Worm (Caenorhabditis elegans) whole organism, L1 larva: Measurements from ENCODE around the gene F56H9.8.

Source experiments
- C04F5.9 ChIP-seq: sonication (generic microtip); optimal IDR thresholded peaks from 2 replicates; lab custom pipeline; 2016; ENCODE audit warnings: missing genetic modification characterization, missing compliant biosample characterization
- C16A3.4 ChIP-seq: fragments of 150-350 bp; optimal IDR thresholded peaks from 2 replicates; lab custom pipeline; 2014; ENCODE audit warnings: missing biosample characterization, missing genetic modification characterization
- C34B4.2 ChIP-seq: sonication (generic microtip); optimal IDR thresholded peaks from 2 replicates; lab custom pipeline; 2017; ENCODE audit warnings: mild to moderate bottlenecking, missing genetic modification characterization, missing compliant biosample characterization
- Y116A8C.19 ChIP-seq: sonication (generic microtip); optimal IDR thresholded peaks from 2 replicates; lab custom pipeline; 2016; ENCODE audit warnings: missing compliant biosample characterization, missing genetic modification characterization, borderline replicate concordance
- aly-2 ChIP-seq: fragments of 150-350 bp; optimal IDR thresholded peaks from 2 replicates; lab custom pipeline; 2014; ENCODE audit warnings: missing biosample characterization, missing genetic modification characterization
- blmp-1 ChIP-seq: fragments of 150-350 bp; optimal IDR thresholded peaks from 2 replicates; lab custom pipeline; 2014; ENCODE audit warnings: missing biosample characterization, missing genetic modification characterization
- ceh-63 ChIP-seq: fragments of 200-800 bp; sonication (Bioruptor generic); optimal IDR thresholded peaks from 2 replicates; lab custom pipeline; 2018; ENCODE audit warnings: mild to moderate bottlenecking, missing genetic modification characterization, missing compliant biosample characterization
- ceh-8 ChIP-seq: fragments of 200-800 bp; sonication (Bioruptor generic); optimal IDR thresholded peaks from 2 replicates; lab custom pipeline; 2018; ENCODE audit warnings: mild to moderate bottlenecking, missing genetic modification characterization, moderate library complexity, missing compliant biosample characterization
- ceh-82 ChIP-seq, 3 experiments: fragments of 150-350 bp in 1 of 3; sonication (generic microtip) in 2 of 3; optimal IDR thresholded peaks; 2 replicates each; lab custom pipeline; 2014 to 2017; ENCODE audit warnings: missing biosample characterization in 3 of 3, missing genetic modification characterization in 3 of 3
- ceh-88 ChIP-seq: fragments of 200-800 bp; sonication (Bioruptor generic); IDR thresholded peaks from 2 replicates; pipeline ENCODE4 v1.3.6; 2022; ENCODE audit warnings: missing genetic modification characterization, missing compliant biosample characterization
- ceh-90 ChIP-seq: sonication (generic microtip); optimal IDR thresholded peaks from 2 replicates; lab custom pipeline; 2016; ENCODE audit warnings: missing genetic modification characterization, missing compliant biosample characterization
- dpl-1 ChIP-seq, 3 experiments: fragments of 150-350 bp in 2 of 3; sonication (generic microtip) in 1 of 3; optimal IDR thresholded peaks; 2 replicates each; lab custom pipeline; 2014 to 2017; ENCODE audit warnings: missing biosample characterization in 3 of 3, missing genetic modification characterization in 3 of 3, missing genetic modification reagents in 3 of 3
- dsc-1 ChIP-seq: sonication (generic microtip); optimal IDR thresholded peaks from 2 replicates; lab custom pipeline; 2016; ENCODE audit warnings: mild to moderate bottlenecking, missing genetic modification characterization, missing compliant biosample characterization
- efl-1 ChIP-seq, 4 experiments: fragments of 150-350 bp; optimal IDR thresholded peaks in 3 of 4; peaks in 1 of 4; 1 replicate in 1 of 4; 2 replicates in 3 of 4; lab custom pipeline; 2014; ENCODE audit warnings: missing biosample characterization in 2 of 4, missing genetic modification characterization in 2 of 4, missing genetic modification reagents in 2 of 4
- efl-3 ChIP-seq: fragments of 200-800 bp; sonication (Bioruptor generic); optimal IDR thresholded peaks from 2 replicates; lab custom pipeline; 2018; ENCODE audit warnings: mild to moderate bottlenecking, missing genetic modification characterization, missing compliant biosample characterization
- egl-27 ChIP-seq, 2 experiments: fragments of 150-350 bp in 1 of 2; sonication (generic microtip); optimal IDR thresholded peaks; 3 replicates each; lab custom pipeline; 2017 to 2018; ENCODE audit warnings: missing biosample characterization in 2 of 2, missing genetic modification characterization in 2 of 2, missing genetic modification reagents in 2 of 2
- elt-2 ChIP-seq: sonication (generic microtip); optimal IDR thresholded peaks from 2 replicates; lab custom pipeline; 2016; ENCODE audit warnings: missing genetic modification characterization, mild to moderate bottlenecking, inconsistent platforms, missing compliant biosample characterization, missing genetic modification reagents
- fkh-8 ChIP-seq: sonication (generic microtip); optimal IDR thresholded peaks from 2 replicates; lab custom pipeline; 2016; ENCODE audit warnings: mild to moderate bottlenecking, missing genetic modification characterization, missing compliant biosample characterization
- grh-1 ChIP-seq: fragments of 200-800 bp; sonication (Bioruptor generic); IDR thresholded peaks from 2 replicates; pipeline ENCODE4 v1.3.6; 2022; ENCODE audit warnings: missing genetic modification reagents, missing genetic modification characterization, missing compliant biosample characterization
- hlh-4 ChIP-seq: sonication (generic microtip); optimal IDR thresholded peaks from 2 replicates; lab custom pipeline; 2016; ENCODE audit warnings: mild to moderate bottlenecking, missing genetic modification characterization, missing compliant biosample characterization
- hpl-2 ChIP-seq: fragments of 150-350 bp; optimal IDR thresholded peaks from 2 replicates; lab custom pipeline; 2014; ENCODE audit warnings: missing biosample characterization, missing genetic modification reagents, missing genetic modification characterization
- jun-1 ChIP-seq: fragments of 150-350 bp; optimal IDR thresholded peaks from 2 replicates; lab custom pipeline; 2014; ENCODE audit warnings: missing biosample characterization, missing genetic modification reagents, missing genetic modification characterization
- lin-13 ChIP-seq: fragments of 150-350 bp; optimal IDR thresholded peaks from 2 replicates; lab custom pipeline; 2014; ENCODE audit warnings: missing biosample characterization, missing genetic modification reagents, missing genetic modification characterization
- lin-14 ChIP-seq: fragments of 200-800 bp; sonication (Bioruptor generic); optimal IDR thresholded peaks from 2 replicates; lab custom pipeline; 2018; ENCODE audit warnings: mild to moderate bottlenecking, missing genetic modification characterization, moderate library complexity, missing compliant biosample characterization
- lin-15B ChIP-seq: fragments of 150-350 bp; sonication (generic microtip); optimal IDR thresholded peaks from 3 replicates; lab custom pipeline; 2014; ENCODE audit warnings: missing biosample characterization, missing genetic modification characterization
- lin-39 ChIP-seq: fragments of 150-350 bp; optimal IDR thresholded peaks from 2 replicates; lab custom pipeline; 2014; ENCODE audit warnings: missing biosample characterization, missing genetic modification reagents, missing genetic modification characterization
- lir-3 ChIP-seq: sonication (generic microtip); optimal IDR thresholded peaks from 2 replicates; lab custom pipeline; 2016; ENCODE audit warnings: mild to moderate bottlenecking, missing genetic modification characterization, moderate library complexity, missing compliant biosample characterization; ENCODE audit not compliant: poor library complexity
- mdl-1 ChIP-seq, 2 experiments: fragments of 150-350 bp; optimal IDR thresholded peaks; 2 replicates each; lab custom pipeline; 2014 to 2017; ENCODE audit warnings: missing biosample characterization in 2 of 2, missing genetic modification characterization in 2 of 2, inconsistent platforms in 1 of 2
- mef-2 ChIP-seq: fragments of 150-350 bp; optimal IDR thresholded peaks from 2 replicates; lab custom pipeline; 2014; ENCODE audit warnings: missing biosample characterization, missing genetic modification characterization
- nhr-11 ChIP-seq: fragments of 150-350 bp; optimal IDR thresholded peaks from 2 replicates; lab custom pipeline; 2014; ENCODE audit warnings: missing biosample characterization, missing genetic modification characterization
- nhr-12 ChIP-seq: sonication (generic microtip); optimal IDR thresholded peaks from 2 replicates; lab custom pipeline; 2017; ENCODE audit warnings: missing biosample characterization, missing genetic modification characterization
- nhr-19 ChIP-seq: fragments of 200-800 bp; sonication (Bioruptor generic); conservative IDR thresholded peaks from 2 replicates; pipeline ENCODE4 v1.3.6; 2022; ENCODE audit warnings: missing genetic modification characterization, missing compliant biosample characterization
- nhr-20 ChIP-seq: sonication (generic microtip); optimal IDR thresholded peaks from 2 replicates; lab custom pipeline; 2016; ENCODE audit warnings: mild to moderate bottlenecking, missing genetic modification characterization, missing compliant biosample characterization
- nhr-237 ChIP-seq: fragments of 150-350 bp; optimal IDR thresholded peaks from 2 replicates; lab custom pipeline; 2014; ENCODE audit warnings: missing biosample characterization, missing genetic modification characterization
- nhr-28 ChIP-seq: fragments of 150-350 bp; optimal IDR thresholded peaks from 2 replicates; lab custom pipeline; 2014; ENCODE audit warnings: missing biosample characterization, missing genetic modification characterization
- nhr-71 ChIP-seq: sonication (generic microtip); optimal IDR thresholded peaks from 2 replicates; lab custom pipeline; 2016; ENCODE audit warnings: mild to moderate bottlenecking, missing genetic modification characterization, moderate library complexity, missing compliant biosample characterization
- nhr-76 ChIP-seq: sonication (generic microtip); optimal IDR thresholded peaks from 2 replicates; lab custom pipeline; 2017; ENCODE audit warnings: missing biosample characterization, missing genetic modification characterization
- nhr-85 ChIP-seq: sonication (generic microtip); peaks from one replicate; lab custom pipeline; 2016; ENCODE audit warnings: missing genetic modification characterization, inconsistent platforms, missing compliant biosample characterization
- pag-3 ChIP-seq: sonication (generic microtip); optimal IDR thresholded peaks from 2 replicates; lab custom pipeline; 2017; ENCODE audit warnings: missing genetic modification characterization, mild to moderate bottlenecking, missing compliant biosample characterization, antibody characterized with exemption, borderline replicate concordance; ENCODE audit not compliant: insufficient read depth
- pax-3 ChIP-seq: fragments of 200-800 bp; sonication (Bioruptor generic); optimal IDR thresholded peaks from 2 replicates; lab custom pipeline; 2018; ENCODE audit warnings: mild to moderate bottlenecking, missing genetic modification characterization, moderate library complexity, missing compliant biosample characterization
- pqm-1 ChIP-seq: sonication (generic microtip); optimal IDR thresholded peaks from 3 replicates; lab custom pipeline; 2017; ENCODE audit warnings: missing biosample characterization, missing genetic modification characterization
- skn-1 ChIP-seq: fragments of 150-350 bp; optimal IDR thresholded peaks from 2 replicates; lab custom pipeline; 2014; ENCODE audit warnings: missing biosample characterization, missing genetic modification characterization
- sox-4 ChIP-seq: sonication (generic microtip); optimal IDR thresholded peaks from 2 replicates; lab custom pipeline; 2016; ENCODE audit warnings: missing genetic modification characterization, missing compliant biosample characterization
- sptf-1 ChIP-seq: fragments of 150-350 bp; optimal IDR thresholded peaks from 2 replicates; lab custom pipeline; 2014; ENCODE audit warnings: missing biosample characterization, missing genetic modification characterization
- swsn-7 ChIP-seq: sonication (generic microtip); optimal IDR thresholded peaks from 2 replicates; lab custom pipeline; 2016; ENCODE audit warnings: missing genetic modification characterization, missing compliant biosample characterization
- tbx-2 ChIP-seq: sonication (generic microtip); optimal IDR thresholded peaks from 2 replicates; lab custom pipeline; 2016; ENCODE audit warnings: missing genetic modification characterization, missing compliant biosample characterization
- tlp-1 ChIP-seq: fragments of 150-350 bp; optimal IDR thresholded peaks from 2 replicates; lab custom pipeline; 2014; ENCODE audit warnings: missing biosample characterization, missing genetic modification characterization
- unc-30 ChIP-seq: sonication (generic microtip); optimal IDR thresholded peaks from 2 replicates; lab custom pipeline; 2017; ENCODE audit warnings: missing biosample characterization, missing genetic modification characterization
- unc-86 ChIP-seq: sonication (generic microtip); optimal IDR thresholded peaks from 2 replicates; lab custom pipeline; 2016; ENCODE audit warnings: missing genetic modification characterization, missing compliant biosample characterization
- zag-1 ChIP-seq: fragments of 150-350 bp; optimal IDR thresholded peaks from 2 replicates; lab custom pipeline; 2014; ENCODE audit warnings: missing biosample characterization, missing genetic modification characterization
- zip-4 ChIP-seq: fragments of 200-800 bp; sonication (Bioruptor generic); optimal IDR thresholded peaks from 2 replicates; lab custom pipeline; 2018; ENCODE audit warnings: mild to moderate bottlenecking, missing genetic modification characterization, moderate library complexity, missing compliant biosample characterization
- ztf-11 ChIP-seq, 2 experiments: sonication (generic microtip); optimal IDR thresholded peaks; 2 replicates each; lab custom pipeline; 2016 to 2017; ENCODE audit warnings: missing genetic modification characterization in 2 of 2, missing biosample characterization in 1 of 2, missing compliant biosample characterization in 1 of 2
- ztf-4 ChIP-seq: fragments of 150-350 bp; optimal IDR thresholded peaks from 2 replicates; lab custom pipeline; 2014; ENCODE audit warnings: missing biosample characterization, missing genetic modification characterization

F56H9.8 gene

DNA sequence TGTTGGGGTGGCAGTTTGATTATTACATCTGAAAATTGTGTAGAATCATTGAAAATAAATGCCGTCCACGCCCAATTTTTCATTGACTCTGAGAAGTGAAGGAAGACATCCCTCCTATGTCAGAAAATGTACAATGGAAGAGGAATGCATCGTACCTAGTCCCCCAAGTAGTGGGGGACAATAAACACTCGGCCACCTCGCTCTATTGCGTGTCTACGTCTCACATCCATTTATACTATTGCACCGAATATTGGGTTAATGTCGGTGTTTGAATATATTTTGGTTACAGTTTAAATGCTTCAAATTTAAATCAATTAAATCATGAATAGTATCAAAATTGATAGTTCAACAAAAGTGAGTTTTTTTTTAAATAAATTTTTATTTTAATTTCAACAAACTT, 5.0 kb downstream of the F56H9.8 start, which contains the start of gene lin-25 (continued):
- TF ChIP-seq skn-1 (tag; lab: Kevin White, UChicago) (no peak), mdl-1 (tag; optimal IDR thresholded peaks at IDR 0.05; lab: Kevin White, UChicago) (no peak), hpl-2 (GFP tag; lab: Kevin White, UChicago) (no peak), nhr-71 (tag; lab: Kevin White, UChicago) (peak; percentile 9), jun-1 (tag; lab: Kevin White, UChicago) (no peak), nhr-28 (tag; lab: Kevin White, UChicago) (no peak), blmp-1 (tag; lab: Kevin White, UChicago) (peak; percentile 24), pax-3 (tag; lab: Kevin White, UChicago) (no peak), elt-2 (tag; lab: Kevin White, UChicago) (no peak), swsn-7 (tag; lab: Kevin White, UChicago) (no peak), efl-3 (GFP tag; lab: Kevin White, UChicago) (no peak), unc-30 (tag; lab: Kevin White, UChicago) (no peak), ceh-88 (GFP tag; lab: Robert Waterston, UW) (no peak), nhr-85 (tag; lab: Kevin White, UChicago) (no peak), lin-14 (GFP tag; lab: Kevin White, UChicago) (peak; percentile 71), nhr-20 (no peak), sptf-1 (tag; lab: Kevin White, UChicago) (no peak), zag-1 (no peak), C16A3.4 (peak; percentile 15), dsc-1 (tag; lab: Kevin White, UChicago) (no peak), lin-39 (tag; lab: Kevin White, UChicago) (no peak), dpl-1 (GFP tag; optimal IDR thresholded peaks at IDR 0.05; lab: Kevin White, UChicago) (peak in 1 of 3 experiments; percentile 50), ceh-8 (GFP tag; lab: Kevin White, UChicago) (no peak), pag-3 (tag; lab: Kevin White, UChicago) (no peak), mef-2 (tag; lab: Kevin White, UChicago) (no peak), fkh-8 (tag; lab: Kevin White, UChicago) (no peak), lin-13 (GFP tag; lab: Kevin White, UChicago) (no peak), Y116A8C.19 (no peak), nhr-19 (GFP tag; lab: Robert Waterston, UW) (no peak), tbx-2 (no peak), efl-1 (optimal IDR thresholded peaks at IDR 0.05; lab: Kevin White, UChicago) (peak; percentile 32 to 41), efl-1 (GFP tag; optimal IDR thresholded peaks at IDR 0.05 in 1 of 2; lab: Kevin White, UChicago) (peak in 1 of 2 experiments; percentile 21), pqm-1 (tag; lab: Kevin White, UChicago) (no peak), unc-86 (tag; lab: Kevin White, UChicago) (no peak), egl-27 (tag; optimal IDR thresholded peaks at IDR 0.05; lab: Kevin White, UChicago) (no peak), tlp-1 (no peak), zip-4 (no peak), lir-3 (tag; lab: Kevin White, UChicago) (peak; percentile 33), ztf-11 (tag; optimal IDR thresholded peaks at IDR 0.05; lab: Kevin White, UChicago) (no peak), hlh-4 (tag; lab: Kevin White, UChicago) (no peak), nhr-76 (tag; lab: Kevin White, UChicago) (no peak), aly-2 (tag; lab: Kevin White, UChicago) (no peak), nhr-237 (tag; lab: Kevin White, UChicago) (no peak), ceh-90 (tag; lab: Kevin White, UChicago) (no peak), C34B4.2 (no peak), sox-4 (no peak), nhr-11 (no peak), ceh-82 (tag; optimal IDR thresholded peaks at IDR 0.05; lab: Kevin White, UChicago) (peak in 1 of 3 experiments; percentile 32), ztf-4 (tag; lab: Kevin White, UChicago) (no peak), grh-1 (no peak), lin-15B (tag; lab: Kevin White, UChicago) (peak; percentile 17), ceh-63 (GFP tag; lab: Kevin White, UChicago) (no peak), C04F5.9 (tag; lab: Kevin White, UChicago) (no peak), nhr-12 (no peak)
